In genomic region chrX:18928608-18929059, dm6 we compare ENCODE assay signal across 4 fruit fly cellular contexts.
TF ChIP-seq lines count a peak whose summit lies in the region.

No protein-coding gene starts in this region.

- TF ChIP-seq CTCF in whole organism, embryonic (GFP tag; optimal IDR thresholded peaks at IDR 0.05; lab: Kevin White, UChicago): no peak

TF ChIP-seq in whole organism, embryonic, 481 proteins besides CTCF, POLR2A, EP300 and RAD21 (continues in another document):
- TF ChIP-seq CG15479 (GFP tag; optimal IDR thresholded peaks at IDR 0.05; lab: Kevin White, UChicago) (peak; percentile 14), CG4360 (GFP tag; IDR thresholded peaks at IDR 0.05; lab: Robert Waterston, UW) (no peak), CG1603 (tag; optimal IDR thresholded peaks at IDR 0.05; lab: Kevin White, UChicago) (no peak), nmo (GFP tag; optimal IDR thresholded peaks at IDR 0.05; lab: Kevin White, UChicago) (peak; percentile 33), CG5180 (GFP tag; optimal IDR thresholded peaks at IDR 0.05; lab: Kevin White, UChicago) (no peak), ro (GFP tag; IDR thresholded peaks at IDR 0.05; lab: Robert Waterston, UW) (no peak), CG6689 (GFP tag; IDR thresholded peaks at IDR 0.05; lab: Robert Waterston, UW) (0 out of 2 replicates have a peak, but pooled peaks have one; percentile 26), grau (tag; optimal IDR thresholded peaks at IDR 0.05; lab: Kevin White, UChicago) (peak; percentile 81), Ets65A (GFP tag; lab: Kevin White, UChicago) (peak; percentile 25), CG2712 (tag; optimal IDR thresholded peaks at IDR 0.05; lab: Kevin White, UChicago) (peak; percentile 47), CG14050 (GFP tag; IDR thresholded peaks at IDR 0.05; lab: Robert Waterston, UW) (no peak), bsh (GFP tag; optimal IDR thresholded peaks at IDR 0.05; lab: Kevin White, UChicago) (peak in 1 of 2 experiments; percentile 57), phol (tag; optimal IDR thresholded peaks at IDR 0.05; lab: Kevin White, UChicago) (peak; percentile 37), D19A (tag; optimal IDR thresholded peaks at IDR 0.05; lab: Kevin White, UChicago) (peak; percentile 11), CG9727 (GFP tag; optimal IDR thresholded peaks at IDR 0.05; lab: Kevin White, UChicago) (peak; percentile 42), prd (optimal IDR thresholded peaks at IDR 0.05; lab: Kevin White, UChicago) (no peak), prd (GFP tag; IDR thresholded peaks at IDR 0.05; lab: Robert Waterston, UW) (peak; percentile 39; the same call in 2 of the 3 replicates), CG8924 (tag; optimal IDR thresholded peaks at IDR 0.05; lab: Kevin White, UChicago) (peak; percentile 23), slou (GFP tag; optimal IDR thresholded peaks at IDR 0.05; lab: Kevin White, UChicago) (no peak), Scr (GFP tag; IDR thresholded peaks at IDR 0.05; lab: Robert Waterston, UW; ENCODE audit: partially characterized antibody) (no peak), CG43689 (GFP tag; IDR thresholded peaks at IDR 0.05; lab: Robert Waterston, UW) (no peak), CG2678 (tag; optimal IDR thresholded peaks at IDR 0.05; lab: Kevin White, UChicago) (peak; percentile 23), CG32532 (GFP tag; IDR thresholded peaks at IDR 0.05; lab: Robert Waterston, UW) (no peak)

TF ChIP-seq in whole organism, prepupa, 60 proteins besides CTCF, POLR2A, EP300 and RAD21 (continues in another document):
- TF ChIP-seq CG4318 (GFP tag; optimal IDR thresholded peaks at IDR 0.05; lab: Kevin White, UChicago) (peak; percentile 88), Hr38 (GFP tag; optimal IDR thresholded peaks at IDR 0.05; lab: Kevin White, UChicago) (no peak), CG3919 (GFP tag; optimal IDR thresholded peaks at IDR 0.05; lab: Kevin White, UChicago) (peak; percentile 78), Smox (GFP tag; optimal IDR thresholded peaks at IDR 0.05; lab: Kevin White, UChicago) (peak; percentile 42), CG8119 (GFP tag; IDR thresholded peaks at IDR 0.05; lab: Robert Waterston, UW) (peak; percentile 86), Sox102F (GFP tag; optimal IDR thresholded peaks at IDR 0.05; lab: Kevin White, UChicago) (no peak), Gug (GFP tag; IDR thresholded peaks at IDR 0.05; lab: Robert Waterston, UW) (peak; percentile 61; the same call in 1 of the 2 replicates), CG6808 (GFP tag; optimal IDR thresholded peaks at IDR 0.05; lab: Kevin White, UChicago) (peak; percentile 83), Blimp-1 (GFP tag; optimal IDR thresholded peaks at IDR 0.05; lab: Kevin White, UChicago) (peak; percentile 70), dac (GFP tag; optimal IDR thresholded peaks at IDR 0.05; lab: Kevin White, UChicago) (peak; percentile 63), Eip78C (GFP tag; lab: Kevin White, UChicago) (peak; percentile 88), Sox14 (GFP tag; optimal IDR thresholded peaks at IDR 0.05; lab: Kevin White, UChicago) (peak; percentile 47), CG11902 (GFP tag; optimal IDR thresholded peaks at IDR 0.05; lab: Kevin White, UChicago) (peak; percentile 58), CG8319 (GFP tag; optimal IDR thresholded peaks at IDR 0.05; lab: Kevin White, UChicago) (peak; percentile 47), Met (GFP tag; optimal IDR thresholded peaks at IDR 0.05; lab: Kevin White, UChicago) (peak; percentile 67), CG6276 (GFP tag; optimal IDR thresholded peaks at IDR 0.05; lab: Kevin White, UChicago) (peak; percentile 87), topi (GFP tag; optimal IDR thresholded peaks at IDR 0.05; lab: Kevin White, UChicago) (peak; percentile 63), CG34406 (GFP tag; optimal IDR thresholded peaks at IDR 0.05; lab: Kevin White, UChicago) (peak; percentile 82), eg (GFP tag; IDR thresholded peaks at IDR 0.05; lab: Robert Waterston, UW) (peak; percentile 41; the same call in 1 of the 3 replicates), lz (GFP tag; optimal IDR thresholded peaks at IDR 0.05; lab: Kevin White, UChicago) (peak; percentile 66), CG8632 (GFP tag; optimal IDR thresholded peaks at IDR 0.05; lab: Kevin White, UChicago) (peak; percentile 80), CG16779 (tag; optimal IDR thresholded peaks at IDR 0.05; lab: Kevin White, UChicago) (peak; percentile 53), CG6854 (GFP tag; optimal IDR thresholded peaks at IDR 0.05; lab: Kevin White, UChicago) (peak; percentile 39), svp (GFP tag; lab: Kevin White, UChicago) (peak; percentile 88)

TF ChIP-seq in whole organism, pupa, 21 proteins besides CTCF, POLR2A, EP300 and RAD21:
- TF ChIP-seq CG8301 (tag; optimal IDR thresholded peaks at IDR 0.05; lab: Kevin White, UChicago) (peak; percentile 79), Pif1B (GFP tag; optimal IDR thresholded peaks at IDR 0.05; lab: Kevin White, UChicago) (peak; percentile 31), CG17806 (tag; optimal IDR thresholded peaks at IDR 0.05; lab: Kevin White, UChicago) (peak; percentile 66), Snoo (tag; optimal IDR thresholded peaks at IDR 0.05; lab: Kevin White, UChicago) (peak; percentile 75), CG4496 (GFP tag; IDR thresholded peaks at IDR 0.05; lab: Robert Waterston, UW) (peak; percentile 61), EcR (GFP tag; optimal IDR thresholded peaks at IDR 0.05; lab: Kevin White, UChicago) (no peak), Pif1A (GFP tag; optimal IDR thresholded peaks at IDR 0.05; lab: Kevin White, UChicago) (peak; percentile 30), CG9948 (tag; optimal IDR thresholded peaks at IDR 0.05; lab: Kevin White, UChicago) (peak; percentile 83), CG13204 (GFP tag; optimal IDR thresholded peaks at IDR 0.05; lab: Kevin White, UChicago) (peak; percentile 53), CG32121 (GFP tag; IDR thresholded peaks at IDR 0.05; lab: Robert Waterston, UW) (peak; percentile 70), D1 (tag; optimal IDR thresholded peaks at IDR 0.05; lab: Kevin White, UChicago) (peak; percentile 70), CG12605 (GFP tag; IDR thresholded peaks at IDR 0.05; lab: Robert Waterston, UW) (no peak), gl (tag; optimal IDR thresholded peaks at IDR 0.05; lab: Kevin White, UChicago) (no peak), CG8159 (tag; optimal IDR thresholded peaks at IDR 0.05; lab: Kevin White, UChicago) (peak; percentile 92), Ets98B (GFP tag; IDR thresholded peaks at IDR 0.05; lab: Robert Waterston, UW) (peak; percentile 36; the same call in 1 of the 2 replicates), rn (GFP tag; IDR thresholded peaks at IDR 0.05; lab: Robert Waterston, UW) (0 out of 2 replicates have a peak, but pooled peaks have one; percentile 30), CG14655 (GFP tag; optimal IDR thresholded peaks at IDR 0.05; lab: Kevin White, UChicago) (peak; percentile 90), CG10348 (GFP tag; IDR thresholded peaks at IDR 0.05; lab: Robert Waterston, UW) (peak; percentile 62; the same call in 1 of the 2 replicates), fd96Ca (GFP tag; IDR thresholded peaks at IDR 0.05; lab: Robert Waterston, UW) (0 out of 3 replicates have a peak, but pooled peaks have one; percentile 45), CG34367 (tag; optimal IDR thresholded peaks at IDR 0.05; lab: Kevin White, UChicago) (peak; percentile 48), CG15710 (tag; optimal IDR thresholded peaks at IDR 0.05; lab: Kevin White, UChicago) (peak; percentile 85)

TF ChIP-seq in whole organism, wandering third instar larva, 38 proteins besides CTCF, POLR2A, EP300 and RAD21:
- TF ChIP-seq Mio (GFP tag; optimal IDR thresholded peaks at IDR 0.05; lab: Kevin White, UChicago): no peak
- peak; percentile 51 for TF ChIP-seq OdsH (GFP tag; optimal IDR thresholded peaks at IDR 0.05; lab: Kevin White, UChicago)
- peak in 1 of 2 experiments; percentile 78 for TF ChIP-seq foxo (GFP tag; optimal IDR thresholded peaks at IDR 0.05; lab: Kevin White, UChicago)
- TF ChIP-seq lola (GFP tag; optimal IDR thresholded peaks at IDR 0.05; lab: Kevin White, UChicago): no peak
- TF ChIP-seq CG9705 (GFP tag; optimal IDR thresholded peaks at IDR 0.05; lab: Kevin White, UChicago): peak; percentile 74
- TF ChIP-seq tai (GFP tag; optimal IDR thresholded peaks at IDR 0.05; lab: Kevin White, UChicago): no peak
- peak; percentile 11 for TF ChIP-seq br (GFP tag; optimal IDR thresholded peaks at IDR 0.05; lab: Kevin White, UChicago)
- TF ChIP-seq h (GFP tag; optimal IDR thresholded peaks at IDR 0.05; lab: Kevin White, UChicago): peak; percentile 53
- TF ChIP-seq fru (GFP tag; optimal IDR thresholded peaks at IDR 0.05; lab: Kevin White, UChicago): peak; percentile 68
- TF ChIP-seq dmrt93B (GFP tag; optimal IDR thresholded peaks at IDR 0.05; lab: Kevin White, UChicago): peak; percentile 80
- TF ChIP-seq Sp1 (GFP tag; optimal IDR thresholded peaks at IDR 0.05; lab: Kevin White, UChicago): peak; percentile 91
- peak; percentile 89 for TF ChIP-seq HLH106 (tag; optimal IDR thresholded peaks at IDR 0.05; lab: Kevin White, UChicago)
- peak; percentile 64 for TF ChIP-seq rgr (GFP tag; optimal IDR thresholded peaks at IDR 0.05; lab: Kevin White, UChicago)
- peak; percentile 16 for TF ChIP-seq ey (GFP tag; optimal IDR thresholded peaks at IDR 0.05; lab: Kevin White, UChicago)
- peak; percentile 59 for TF ChIP-seq woc (GFP tag; optimal IDR thresholded peaks at IDR 0.05; lab: Kevin White, UChicago)
- no peak for TF ChIP-seq Rel (GFP tag; optimal IDR thresholded peaks at IDR 0.05; lab: Kevin White, UChicago)
- peak; percentile 35 for TF ChIP-seq Rel (tag; optimal IDR thresholded peaks at IDR 0.05; lab: Kevin White, UChicago)
- TF ChIP-seq psq (GFP tag; optimal IDR thresholded peaks at IDR 0.05; lab: Kevin White, UChicago): peak; percentile 88
- TF ChIP-seq Dfd (GFP tag; optimal IDR thresholded peaks at IDR 0.05; lab: Kevin White, UChicago): peak; percentile 14
- no peak for TF ChIP-seq Hr78 (GFP tag; optimal IDR thresholded peaks at IDR 0.05; lab: Kevin White, UChicago)
- TF ChIP-seq usp (GFP tag; optimal IDR thresholded peaks at IDR 0.05; lab: Kevin White, UChicago): no peak

Comparison
In these comparisons a context has a peak if more than half of its experiments do, and no peak if none do; other contexts are left out.
1. Of the 7 proteins assayed by ChIP-seq in both whole organism, embryonic and whole organism, prepupa: peak only in whole organism, embryonic: none; only in whole organism, prepupa: Blimp-1, CG16779, CG6854, Gug, Hr39 and Lpt; in both: none; in neither: 1.